Fruit fly (Drosophila melanogaster): ENCODE data around the gene CG6891.

DNA sequence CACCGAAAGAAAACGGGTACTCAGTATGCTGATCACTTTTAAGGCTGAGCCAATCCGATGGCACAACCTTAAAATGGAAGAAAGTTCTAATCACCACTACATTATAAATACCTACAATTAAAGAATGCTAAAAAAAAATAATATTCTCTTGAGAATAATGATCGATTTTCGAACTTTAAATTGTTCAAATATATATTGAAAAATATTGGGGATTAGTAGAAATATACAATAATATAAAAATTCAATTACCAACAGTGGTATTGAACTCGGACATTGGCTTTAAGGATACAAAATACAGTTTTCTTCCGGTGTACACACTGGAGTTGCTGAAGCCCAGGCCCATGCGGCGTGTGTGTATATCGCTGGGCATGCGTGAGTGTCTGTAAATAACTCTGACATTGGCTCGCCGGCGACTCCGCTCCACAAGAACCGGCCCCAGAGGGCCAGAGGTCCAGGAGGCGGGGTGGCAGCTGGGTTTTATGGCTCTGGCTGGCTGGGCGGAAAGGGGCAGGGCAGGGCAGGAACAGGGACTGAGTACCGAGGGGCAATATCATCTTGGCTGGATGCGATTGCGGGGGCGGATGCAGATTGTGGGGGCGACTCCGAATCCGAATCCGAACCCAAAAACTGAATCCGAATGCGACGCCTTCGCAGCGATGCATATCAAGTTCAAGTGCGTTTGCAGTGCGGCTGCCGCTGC lies 961 bp downstream of the CG6891 start:
- peak; percentile 75 for TF ChIP-seq psq (GFP tag; optimal IDR thresholded peaks at IDR 0.05)
- no peak for TF ChIP-seq Myc (optimal IDR thresholded peaks at IDR 0.05)
- TF ChIP-seq OdsH (GFP tag; optimal IDR thresholded peaks at IDR 0.05) = peak; percentile 82
- TF ChIP-seq dsf (GFP tag; optimal IDR thresholded peaks at IDR 0.05; ENCODE audit: borderline replicate concordance) = peak; percentile 41
- no peak for TF ChIP-seq Dfd (GFP tag; optimal IDR thresholded peaks at IDR 0.05)
- TF ChIP-seq GATAd (GFP tag; optimal IDR thresholded peaks at IDR 0.05) = no peak
- peak; percentile 66 for TF ChIP-seq br (GFP tag; optimal IDR thresholded peaks at IDR 0.05)
- TF ChIP-seq Jra (GFP tag; optimal IDR thresholded peaks at IDR 0.05) = peak; percentile 12
- TF ChIP-seq sv (GFP tag; optimal IDR thresholded peaks at IDR 0.05) = peak; percentile 14

Data from whole organism, wandering third instar larva.